Worm (Caenorhabditis elegans) whole organism, L2 larva: ENCODE measurements around the gene C06A6.2.

Experiments used
- R02D3.7 ChIP-seq: fragments of 150-350 bp; optimal IDR thresholded peaks from 2 replicates; lab custom pipeline; 2014; ENCODE audit warnings: missing biosample characterization, missing genetic modification characterization
- ama-1 ChIP-seq: fragments of 150-350 bp; optimal IDR thresholded peaks from 2 replicates; lab custom pipeline; 2018; ENCODE audit warnings: inconsistent platforms
- dmd-4 ChIP-seq: sonication (generic microtip); optimal IDR thresholded peaks from 2 replicates; lab custom pipeline; 2017; ENCODE audit warnings: missing biosample characterization, missing genetic modification characterization
- nhr-11 ChIP-seq: fragments of 150-350 bp; optimal IDR thresholded peaks from 2 replicates; lab custom pipeline; 2014; ENCODE audit warnings: missing biosample characterization, missing genetic modification characterization
- skn-1 ChIP-seq: sonication (generic microtip); optimal IDR thresholded peaks from 2 replicates; lab custom pipeline; 2017; ENCODE audit warnings: missing biosample characterization, missing genetic modification characterization
- snpc-4 ChIP-seq: fragments of 150-350 bp; optimal IDR thresholded peaks from 2 replicates; lab custom pipeline; 2014; ENCODE audit warnings: missing biosample characterization, missing genetic modification characterization

ce11 chrIV:7846386-7846785 lies at the start of gene C06A6.2:
- no peak for TF ChIP-seq R02D3.7 (tag; lab: Kevin White, UChicago)
- TF ChIP-seq ama-1 (lab: Kevin White, UChicago), result no peak
- TF ChIP-seq skn-1 (tag; lab: Kevin White, UChicago), result no peak
- no peak for TF ChIP-seq dmd-4 (tag; lab: Kevin White, UChicago)
- no peak for TF ChIP-seq snpc-4 (tag; lab: Kevin White, UChicago)
- TF ChIP-seq nhr-11 (tag; lab: Kevin White, UChicago), result no peak
